Worm (Caenorhabditis elegans) whole organism, L1 larva: Measurements from ENCODE around the gene nhr-68.

ENCODE experiments used
- aha-1 ChIP-seq: fragments of 150-350 bp; optimal IDR thresholded peaks from 2 replicates; lab custom pipeline; 2014; ENCODE audit warnings: missing biosample characterization, missing genetic modification characterization
- lin-15B ChIP-seq: fragments of 150-350 bp; sonication (generic microtip); optimal IDR thresholded peaks from 3 replicates; lab custom pipeline; 2014; ENCODE audit warnings: missing biosample characterization, missing genetic modification characterization
- nhr-28 ChIP-seq: fragments of 150-350 bp; optimal IDR thresholded peaks from 2 replicates; lab custom pipeline; 2014; ENCODE audit warnings: missing biosample characterization, missing genetic modification characterization
- skn-1 ChIP-seq: fragments of 150-350 bp; optimal IDR thresholded peaks from 2 replicates; lab custom pipeline; 2014; ENCODE audit warnings: missing biosample characterization, missing genetic modification characterization
- sptf-1 ChIP-seq: fragments of 150-350 bp; optimal IDR thresholded peaks from 2 replicates; lab custom pipeline; 2014; ENCODE audit warnings: missing biosample characterization, missing genetic modification characterization

- TF ChIP-seq aha-1 (no peak), sptf-1 (tag; lab: Kevin White, UChicago) (no peak), skn-1 (peak; percentile 6), lin-15B (no peak), nhr-28 (no peak)
Observed at ce11 chrV:11572803-11573490, at the start of gene nhr-68, which contains the start of gene H12C20.7.
